Fruit fly (Drosophila melanogaster) Kc167 (cell line): ENCODE results near the gene RpS12.

Experiments used
- Myc ChIP-seq: fragments of >200 bp; optimal IDR thresholded peaks from 2 replicates; lab custom pipeline; 2017; ENCODE audit warnings: missing external identifiers
- Sin3A ChIP-seq: fragments of >200 bp; optimal IDR thresholded peaks from 2 replicates; lab custom pipeline; 2018; ENCODE audit warnings: missing external identifiers
- h ChIP-seq: fragments of >200 bp; optimal IDR thresholded peaks from 3 replicates; lab custom pipeline; 2018; ENCODE audit warnings: missing external identifiers
- insv ChIP-seq: fragments of >200 bp; optimal IDR thresholded peaks from 3 replicates; lab custom pipeline; 2018; ENCODE audit warnings: missing external identifiers
- psq ChIP-seq: fragments of >200 bp; optimal IDR thresholded peaks from 2 replicates; lab custom pipeline; 2017; ENCODE audit warnings: missing external identifiers
- ttk ChIP-seq: sonication (Bioruptor generic); optimal IDR thresholded peaks from 2 replicates; lab custom pipeline; 2017; ENCODE audit warnings: missing external identifiers

The RpS12 gene

dm6 chr3L:13064935-13065334 is 41.8 kb downstream of the RpS12 start:
- TF ChIP-seq Sin3A (lab: Kevin White, UChicago) (no peak), insv (lab: Kevin White, UChicago) (no peak), psq (lab: Kevin White, UChicago) (no peak), h (lab: Kevin White, UChicago) (no peak), Myc (lab: Kevin White, UChicago) (no peak), ttk (no peak)

dm6 chr3L:13065619-13066018 is 42.5 kb downstream of the RpS12 start:
- TF ChIP-seq Sin3A (lab: Kevin White, UChicago) (no peak), h (lab: Kevin White, UChicago) (no peak), insv (lab: Kevin White, UChicago) (no peak), ttk (no peak), psq (lab: Kevin White, UChicago) (no peak), Myc (lab: Kevin White, UChicago) (no peak)

dm6 chr3L:13066220-13066619 is 43.1 kb downstream of the RpS12 start:
- TF ChIP-seq Sin3A (lab: Kevin White, UChicago) (no peak), psq (lab: Kevin White, UChicago) (no peak), ttk (no peak), insv (lab: Kevin White, UChicago) (no peak), Myc (lab: Kevin White, UChicago) (no peak), h (lab: Kevin White, UChicago) (no peak)

- TF ChIP-seq psq (lab: Kevin White, UChicago) (no peak), Sin3A (lab: Kevin White, UChicago) (no peak), ttk (no peak), insv (lab: Kevin White, UChicago) (no peak), Myc (lab: Kevin White, UChicago) (no peak), h (lab: Kevin White, UChicago) (no peak)
These were observed 45.1 kb downstream of the RpS12 start for dm6 chr3L:13068293-13068692.

dm6 chr3L:13074084-13074624 is 51.0 kb downstream of the RpS12 start:
- no peak for TF ChIP-seq h (lab: Kevin White, UChicago)
- TF ChIP-seq ttk, result no peak
- TF ChIP-seq Sin3A (lab: Kevin White, UChicago), result no peak
- no peak for TF ChIP-seq Myc (lab: Kevin White, UChicago)
- TF ChIP-seq insv (lab: Kevin White, UChicago), result no peak
- no peak for TF ChIP-seq psq (lab: Kevin White, UChicago)
